Worm (Caenorhabditis elegans) whole organism, L1 larva: Measurements from ENCODE around the gene cwn-2.

Source experiments
- C04F5.9 ChIP-seq: sonication (generic microtip); optimal IDR thresholded peaks from 2 replicates; lab custom pipeline; 2016; ENCODE audit warnings: missing genetic modification characterization, missing compliant biosample characterization
- C34B4.2 ChIP-seq: sonication (generic microtip); optimal IDR thresholded peaks from 2 replicates; lab custom pipeline; 2017; ENCODE audit warnings: mild to moderate bottlenecking, missing genetic modification characterization, missing compliant biosample characterization
- F16B12.6 ChIP-seq: fragments of 150-350 bp; optimal IDR thresholded peaks from 2 replicates; lab custom pipeline; 2014; ENCODE audit warnings: missing biosample characterization, missing genetic modification characterization
- Y116A8C.19 ChIP-seq: sonication (generic microtip); optimal IDR thresholded peaks from 2 replicates; lab custom pipeline; 2016; ENCODE audit warnings: missing compliant biosample characterization, missing genetic modification characterization, borderline replicate concordance
- ama-1 ChIP-seq: fragments of 150-350 bp; optimal IDR thresholded peaks from 2 replicates; lab custom pipeline; 2014
- blmp-1 ChIP-seq: fragments of 150-350 bp; optimal IDR thresholded peaks from 2 replicates; lab custom pipeline; 2014; ENCODE audit warnings: missing biosample characterization, missing genetic modification characterization
- ceh-8 ChIP-seq: fragments of 200-800 bp; sonication (Bioruptor generic); optimal IDR thresholded peaks from 2 replicates; lab custom pipeline; 2018; ENCODE audit warnings: mild to moderate bottlenecking, missing genetic modification characterization, moderate library complexity, missing compliant biosample characterization
- ceh-88 ChIP-seq: fragments of 200-800 bp; sonication (Bioruptor generic); IDR thresholded peaks from 2 replicates; pipeline ENCODE4 v1.3.6; 2022; ENCODE audit warnings: missing genetic modification characterization, missing compliant biosample characterization
- ceh-90 ChIP-seq: sonication (generic microtip); optimal IDR thresholded peaks from 2 replicates; lab custom pipeline; 2016; ENCODE audit warnings: missing genetic modification characterization, missing compliant biosample characterization
- ces-1 ChIP-seq: fragments of 150-350 bp; optimal IDR thresholded peaks from 2 replicates; lab custom pipeline; 2014; ENCODE audit warnings: missing biosample characterization, missing genetic modification reagents, missing genetic modification characterization
- dsc-1 ChIP-seq: sonication (generic microtip); optimal IDR thresholded peaks from 2 replicates; lab custom pipeline; 2016; ENCODE audit warnings: mild to moderate bottlenecking, missing genetic modification characterization, missing compliant biosample characterization
- efl-1 ChIP-seq, 4 experiments: fragments of 150-350 bp; optimal IDR thresholded peaks in 3 of 4; peaks in 1 of 4; 1 replicate in 1 of 4; 2 replicates in 3 of 4; lab custom pipeline; 2014; ENCODE audit warnings: missing biosample characterization in 2 of 4, missing genetic modification characterization in 2 of 4, missing genetic modification reagents in 2 of 4
- egl-13 ChIP-seq: sonication (generic microtip); optimal IDR thresholded peaks from 2 replicates; lab custom pipeline; 2016; ENCODE audit warnings: missing genotype, missing genetic modification reagents, missing genetic modification characterization, missing compliant biosample characterization
- elt-2 ChIP-seq: sonication (generic microtip); optimal IDR thresholded peaks from 2 replicates; lab custom pipeline; 2016; ENCODE audit warnings: missing genetic modification characterization, mild to moderate bottlenecking, inconsistent platforms, missing compliant biosample characterization, missing genetic modification reagents
- ets-5 ChIP-seq: fragments of 200-800 bp; sonication (Bioruptor generic); IDR thresholded peaks from 2 replicates; pipeline ENCODE4 v1.3.6; 2022; ENCODE audit warnings: missing genetic modification characterization, missing compliant biosample characterization
- fkh-10 ChIP-seq: sonication (generic microtip); optimal IDR thresholded peaks from 2 replicates; lab custom pipeline; 2017; ENCODE audit warnings: missing biosample characterization, missing genetic modification reagents, missing genetic modification characterization
- fkh-4 ChIP-seq: sonication (generic microtip); optimal IDR thresholded peaks from 2 replicates; lab custom pipeline; 2016; ENCODE audit warnings: missing compliant biosample characterization, missing genetic modification characterization, borderline replicate concordance
- fos-1 ChIP-seq: fragments of 150-350 bp; optimal IDR thresholded peaks from 2 replicates; lab custom pipeline; 2014; ENCODE audit warnings: missing biosample characterization, missing genetic modification characterization
- hlh-17 ChIP-seq: fragments of 200-800 bp; sonication (Bioruptor generic); optimal IDR thresholded peaks from 2 replicates; lab custom pipeline; 2018; ENCODE audit warnings: missing genetic modification characterization, mild to moderate bottlenecking, missing compliant biosample characterization, moderate library complexity, borderline replicate concordance
- hpl-2 ChIP-seq: fragments of 150-350 bp; optimal IDR thresholded peaks from 2 replicates; lab custom pipeline; 2014; ENCODE audit warnings: missing biosample characterization, missing genetic modification reagents, missing genetic modification characterization
- irx-1 ChIP-seq: sonication (generic microtip); optimal IDR thresholded peaks from 2 replicates; lab custom pipeline; 2016; ENCODE audit warnings: missing genetic modification characterization, missing compliant biosample characterization
- isw-1 ChIP-seq: fragments of 200-800 bp; sonication (Bioruptor generic); IDR thresholded peaks from 2 replicates; pipeline ENCODE4 v1.3.6; 2022; ENCODE audit warnings: missing genetic modification characterization, missing compliant biosample characterization
- jun-1 ChIP-seq: fragments of 150-350 bp; optimal IDR thresholded peaks from 2 replicates; lab custom pipeline; 2014; ENCODE audit warnings: missing biosample characterization, missing genetic modification reagents, missing genetic modification characterization
- lin-13 ChIP-seq: fragments of 150-350 bp; optimal IDR thresholded peaks from 2 replicates; lab custom pipeline; 2014; ENCODE audit warnings: missing biosample characterization, missing genetic modification reagents, missing genetic modification characterization
- lin-14 ChIP-seq: fragments of 200-800 bp; sonication (Bioruptor generic); optimal IDR thresholded peaks from 2 replicates; lab custom pipeline; 2018; ENCODE audit warnings: mild to moderate bottlenecking, missing genetic modification characterization, moderate library complexity, missing compliant biosample characterization
- lin-15B ChIP-seq: fragments of 150-350 bp; sonication (generic microtip); optimal IDR thresholded peaks from 3 replicates; lab custom pipeline; 2014; ENCODE audit warnings: missing biosample characterization, missing genetic modification characterization
- lin-39 ChIP-seq: fragments of 150-350 bp; optimal IDR thresholded peaks from 2 replicates; lab custom pipeline; 2014; ENCODE audit warnings: missing biosample characterization, missing genetic modification reagents, missing genetic modification characterization
- mef-2 ChIP-seq: fragments of 150-350 bp; optimal IDR thresholded peaks from 2 replicates; lab custom pipeline; 2014; ENCODE audit warnings: missing biosample characterization, missing genetic modification characterization
- nhr-11 ChIP-seq: fragments of 150-350 bp; optimal IDR thresholded peaks from 2 replicates; lab custom pipeline; 2014; ENCODE audit warnings: missing biosample characterization, missing genetic modification characterization
- nhr-28 ChIP-seq: fragments of 150-350 bp; optimal IDR thresholded peaks from 2 replicates; lab custom pipeline; 2014; ENCODE audit warnings: missing biosample characterization, missing genetic modification characterization
- nhr-76 ChIP-seq: sonication (generic microtip); optimal IDR thresholded peaks from 2 replicates; lab custom pipeline; 2017; ENCODE audit warnings: missing biosample characterization, missing genetic modification characterization
- nhr-77 ChIP-seq: fragments of 150-350 bp; optimal IDR thresholded peaks from 2 replicates; lab custom pipeline; 2014; ENCODE audit warnings: missing biosample characterization, missing genetic modification characterization
- pqm-1 ChIP-seq: sonication (generic microtip); optimal IDR thresholded peaks from 3 replicates; lab custom pipeline; 2017; ENCODE audit warnings: missing biosample characterization, missing genetic modification characterization
- snu-23 ChIP-seq: sonication (generic microtip); optimal IDR thresholded peaks from 2 replicates; lab custom pipeline; 2016; ENCODE audit warnings: missing genetic modification characterization, missing compliant biosample characterization
- sup-37 ChIP-seq: fragments of 200-800 bp; sonication (Bioruptor generic); optimal IDR thresholded peaks from 2 replicates; lab custom pipeline; 2018; ENCODE audit warnings: mild to moderate bottlenecking, missing genetic modification characterization, missing compliant biosample characterization
- tbx-2 ChIP-seq: sonication (generic microtip); optimal IDR thresholded peaks from 2 replicates; lab custom pipeline; 2016; ENCODE audit warnings: missing genetic modification characterization, missing compliant biosample characterization
- unc-62 ChIP-seq: fragments of 150-350 bp; optimal IDR thresholded peaks from 2 replicates; lab custom pipeline; 2014; ENCODE audit warnings: missing biosample characterization, missing genetic modification reagents, missing genetic modification characterization
- unc-98 ChIP-seq: fragments of 200-800 bp; sonication (Bioruptor generic); IDR thresholded peaks from 2 replicates; pipeline ENCODE4 v1.3.6; 2022; ENCODE audit warnings: missing genetic modification characterization, missing compliant biosample characterization
- vab-15 ChIP-seq: sonication (generic microtip); optimal IDR thresholded peaks from 2 replicates; lab custom pipeline; 2017; ENCODE audit warnings: missing genotype, mild to moderate bottlenecking, missing genetic modification characterization, missing compliant biosample characterization
- xbp-1 ChIP-seq: sonication (generic microtip); optimal IDR thresholded peaks from 2 replicates; lab custom pipeline; 2016; ENCODE audit warnings: missing genetic modification characterization, missing compliant biosample characterization
- zag-1 ChIP-seq: fragments of 150-350 bp; optimal IDR thresholded peaks from 2 replicates; lab custom pipeline; 2014; ENCODE audit warnings: missing biosample characterization, missing genetic modification characterization
- zip-4 ChIP-seq: fragments of 200-800 bp; sonication (Bioruptor generic); optimal IDR thresholded peaks from 2 replicates; lab custom pipeline; 2018; ENCODE audit warnings: mild to moderate bottlenecking, missing genetic modification characterization, moderate library complexity, missing compliant biosample characterization
- ztf-11 ChIP-seq, 2 experiments: sonication (generic microtip); optimal IDR thresholded peaks; 2 replicates each; lab custom pipeline; 2016 to 2017; ENCODE audit warnings: missing genetic modification characterization in 2 of 2, missing biosample characterization in 1 of 2, missing compliant biosample characterization in 1 of 2

cwn-2 gene

DNA sequence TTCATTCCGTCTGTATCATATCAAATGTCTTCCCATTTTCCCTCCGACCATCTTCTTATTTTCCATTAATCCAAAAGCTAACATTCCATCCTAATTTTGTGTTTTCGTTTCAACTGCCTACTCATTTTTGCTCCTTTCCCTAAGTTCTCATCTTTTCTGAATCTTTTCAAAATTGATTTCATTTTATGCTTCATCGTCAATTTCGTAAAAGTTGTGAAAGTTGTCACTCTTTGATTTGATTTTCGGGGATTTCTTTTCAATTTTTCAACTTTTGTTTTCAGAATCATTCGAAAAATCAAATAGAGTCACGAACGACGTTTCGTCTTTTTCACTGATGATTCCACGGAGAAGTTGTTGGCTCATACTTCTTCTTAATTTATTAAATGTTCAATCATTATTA lies at the start of gene cwn-2:
Gene cwn-2 (plus strand): TSS at position 276 of the 400 bp plus-strand sequence.
- TF ChIP-seq efl-1 (optimal IDR thresholded peaks at IDR 0.05; lab: Kevin White, UChicago) (no peak), efl-1 (GFP tag; optimal IDR thresholded peaks at IDR 0.05 in 1 of 2; lab: Kevin White, UChicago) (peak in 1 of 2 experiments; percentile 91), ztf-11 (tag; optimal IDR thresholded peaks at IDR 0.05; lab: Kevin White, UChicago) (no peak), fkh-10 (peak; percentile 86)
- TF ChIP-seq, all 84 proteins: peak for 2

ce11 chrIV:10021283-10021682 lies 46.3 kb upstream of the cwn-2 start, which contains the start of gene F44D12.19:
F44D12.19 (plus strand) TSS chrIV:10021583.
- TF ChIP-seq fkh-4 (tag; lab: Kevin White, UChicago) (no peak), F16B12.6 (tag; lab: Kevin White, UChicago) (no peak), nhr-77 (tag; lab: Kevin White, UChicago) (no peak), hpl-2 (GFP tag; lab: Kevin White, UChicago) (no peak), ceh-90 (tag; lab: Kevin White, UChicago) (no peak), hlh-17 (GFP tag; lab: Kevin White, UChicago) (no peak), elt-2 (tag; lab: Kevin White, UChicago) (no peak), lin-14 (GFP tag; lab: Kevin White, UChicago) (no peak), vab-15 (tag; lab: Kevin White, UChicago) (no peak), sup-37 (GFP tag; lab: Kevin White, UChicago) (no peak), irx-1 (no peak), Y116A8C.19 (no peak), ceh-88 (no peak), ets-5 (GFP tag; lab: Robert Waterston, UW) (no peak), egl-13 (tag; lab: Kevin White, UChicago) (no peak), nhr-76 (no peak), tbx-2 (tag; lab: Kevin White, UChicago) (no peak)

DNA sequence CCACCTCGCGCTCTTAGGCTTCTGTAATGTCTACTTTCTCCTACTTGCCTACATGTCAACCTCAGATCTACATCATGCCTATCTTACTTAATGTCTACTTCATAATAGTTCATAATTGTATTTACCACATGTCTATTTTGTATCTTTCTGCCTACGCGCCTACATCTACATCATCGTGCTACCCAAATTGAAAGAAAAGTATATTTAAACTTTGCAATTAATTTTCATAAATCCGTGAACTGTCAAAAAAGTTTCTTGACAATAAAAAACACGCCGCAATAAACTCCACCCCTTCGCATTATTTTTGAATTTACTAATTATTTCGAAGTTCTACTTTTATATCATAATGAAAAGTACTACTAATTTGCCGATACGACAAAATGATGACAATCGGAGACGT lies 44.6 kb upstream of the cwn-2 start, which contains the start of gene F44D12.8:
Gene F44D12.8 (plus strand): TSS at position 301 of the 400 bp plus-strand sequence.
- TF ChIP-seq xbp-1 (tag; lab: Kevin White, UChicago) (no peak), lin-13 (GFP tag; lab: Kevin White, UChicago) (no peak), lin-14 (GFP tag; lab: Kevin White, UChicago) (no peak), mef-2 (no peak)

- no peak for TF ChIP-seq dsc-1 (tag; lab: Kevin White, UChicago)
- TF ChIP-seq egl-13 (tag; lab: Kevin White, UChicago): no peak
- no peak for TF ChIP-seq nhr-11 (tag; lab: Kevin White, UChicago)
- no peak for TF ChIP-seq ets-5 (GFP tag; lab: Robert Waterston, UW)
- no peak for TF ChIP-seq ama-1 (lab: Kevin White, UChicago)
- no peak for TF ChIP-seq ces-1 (GFP tag; lab: Kevin White, UChicago)
- TF ChIP-seq fkh-10: no peak
- TF ChIP-seq snu-23 (GFP tag; lab: Kevin White, UChicago): no peak
- no peak for TF ChIP-seq isw-1 (GFP tag; lab: Robert Waterston, UW)
- no peak for TF ChIP-seq blmp-1
- no peak for TF ChIP-seq lin-39 (tag; lab: Kevin White, UChicago)
- TF ChIP-seq zag-1 (tag; lab: Kevin White, UChicago): no peak
Observed at ce11 chrIV:10026129-10026528, 41.5 kb upstream of the cwn-2 start.

DNA sequence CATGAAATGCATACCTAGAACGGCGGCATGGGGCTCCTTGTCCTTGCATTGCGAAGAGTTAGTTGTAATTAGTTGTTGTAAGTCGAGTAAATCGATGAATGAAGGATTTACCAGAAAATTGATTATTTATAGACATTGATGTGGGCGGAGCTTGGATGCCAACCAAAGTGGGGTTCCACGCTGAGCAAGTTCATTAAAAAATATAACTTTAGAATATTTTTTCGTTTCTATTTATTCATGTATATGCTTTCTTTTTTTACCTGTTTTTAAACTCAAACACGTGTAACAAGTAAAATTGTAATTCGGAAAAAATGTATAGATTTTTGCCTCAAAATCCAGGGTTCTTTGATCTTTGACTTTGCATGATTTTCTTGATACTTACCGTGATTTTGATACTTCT lies 40.0 kb upstream of the cwn-2 start, which contains the start of gene gipc-2:
Gene gipc-2 (minus strand): TSS at position 101 of the 400 bp plus-strand sequence.
- TF ChIP-seq lin-15B (tag; lab: Kevin White, UChicago) (no peak), Y116A8C.19 (no peak), C04F5.9 (no peak), fkh-4 (tag; lab: Kevin White, UChicago) (no peak), ceh-8 (no peak), irx-1 (no peak), ceh-88 (no peak), zip-4 (GFP tag; lab: Kevin White, UChicago) (no peak), nhr-28 (tag; lab: Kevin White, UChicago) (no peak), fos-1 (no peak), unc-62 (GFP tag; lab: Kevin White, UChicago) (no peak), unc-98 (no peak), pqm-1 (tag; lab: Kevin White, UChicago) (no peak), C34B4.2 (tag; lab: Kevin White, UChicago) (no peak), jun-1 (tag; lab: Kevin White, UChicago) (no peak)
- TF ChIP-seq, all 84 proteins: peak for 0
